Worm (Caenorhabditis elegans) whole organism, L2 larva: ENCODE results near the gene F43E12.1.

Experiments
- ama-1 ChIP-seq: fragments of 150-350 bp; optimal IDR thresholded peaks from 2 replicates; lab custom pipeline; 2018; ENCODE audit warnings: inconsistent platforms
- fos-1 ChIP-seq: fragments of 150-350 bp; optimal IDR thresholded peaks from 2 replicates; lab custom pipeline; 2014; ENCODE audit warnings: missing biosample characterization, missing genetic modification characterization
- lin-13 ChIP-seq: fragments of 150-350 bp; optimal IDR thresholded peaks from 2 replicates; lab custom pipeline; 2014; ENCODE audit warnings: missing biosample characterization, missing genetic modification reagents, missing genetic modification characterization
- lin-39 ChIP-seq: fragments of 150-350 bp; optimal IDR thresholded peaks from 2 replicates; lab custom pipeline; 2014; ENCODE audit warnings: missing biosample characterization, missing genetic modification reagents, missing genetic modification characterization
- lsy-2 ChIP-seq, 2 experiments: fragments of 150-350 bp in 1 of 2; sonication (generic microtip) in 1 of 2; optimal IDR thresholded peaks; 2 replicates each; lab custom pipeline; 2014 to 2017; ENCODE audit warnings: missing biosample characterization in 2 of 2, missing genetic modification characterization in 2 of 2
- nhr-25 ChIP-seq: fragments of 150-350 bp; sonication (generic microtip); optimal IDR thresholded peaks from 3 replicates; lab custom pipeline; 2014; ENCODE audit warnings: missing biosample characterization, missing genetic modification characterization
- nhr-77 ChIP-seq: fragments of 150-350 bp; optimal IDR thresholded peaks from 2 replicates; lab custom pipeline; 2014; ENCODE audit warnings: missing biosample characterization, missing genetic modification characterization
- peb-1 ChIP-seq: fragments of 150-350 bp; optimal IDR thresholded peaks from 2 replicates; lab custom pipeline; 2014; ENCODE audit warnings: missing biosample characterization, missing genetic modification characterization
- sem-4 ChIP-seq: fragments of 150-350 bp; optimal IDR thresholded peaks from 2 replicates; lab custom pipeline; 2014; ENCODE audit warnings: missing biosample characterization, missing genetic modification reagents, missing genetic modification characterization
- skn-1 ChIP-seq: sonication (generic microtip); optimal IDR thresholded peaks from 2 replicates; lab custom pipeline; 2017; ENCODE audit warnings: missing biosample characterization, missing genetic modification characterization
- unc-55 ChIP-seq: fragments of 150-350 bp; sonication (generic microtip); optimal IDR thresholded peaks from 3 replicates; lab custom pipeline; 2014; ENCODE audit warnings: missing biosample characterization, missing genetic modification reagents, missing genetic modification characterization
- ztf-4 ChIP-seq: fragments of 150-350 bp; optimal IDR thresholded peaks from 2 replicates; lab custom pipeline; 2014; ENCODE audit warnings: missing biosample characterization, missing genetic modification characterization

DNA sequence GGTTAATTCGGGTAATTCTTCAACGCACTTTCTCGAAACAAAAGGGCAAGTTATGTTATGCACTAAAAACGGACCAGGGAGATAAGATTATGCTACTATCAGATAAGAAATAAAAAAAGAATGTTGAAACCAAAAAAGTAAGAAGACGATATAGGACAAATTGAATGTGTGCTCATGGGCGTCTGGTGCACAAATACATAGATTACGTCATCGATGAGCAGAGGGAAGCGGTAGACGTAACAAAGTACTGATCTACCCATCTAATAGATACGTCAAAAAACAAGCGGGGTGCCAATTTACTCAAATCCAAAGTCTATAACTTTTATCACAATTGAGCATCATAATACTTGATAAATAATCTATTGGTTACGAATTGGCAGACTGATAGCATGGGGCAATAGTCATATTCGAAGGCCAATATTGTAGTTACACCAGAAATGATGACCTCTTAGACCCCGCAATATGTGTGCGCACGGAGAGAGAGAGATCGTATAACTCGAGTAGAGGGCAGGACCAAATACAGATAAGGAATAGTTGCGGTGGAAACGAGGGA lies 25.4 kb upstream of the F43E12.1 start:
- TF ChIP-seq sem-4: no peak
- TF ChIP-seq ama-1 (lab: Kevin White, UChicago): no peak
- TF ChIP-seq lsy-2 (tag; optimal IDR thresholded peaks at IDR 0.05; lab: Kevin White, UChicago): no peak
- no peak for TF ChIP-seq fos-1 (tag; lab: Kevin White, UChicago)
- no peak for TF ChIP-seq lin-39 (tag; lab: Kevin White, UChicago)
- TF ChIP-seq ztf-4 (tag; lab: Kevin White, UChicago): no peak
- no peak for TF ChIP-seq lin-13 (GFP tag; lab: Kevin White, UChicago)
- no peak for TF ChIP-seq nhr-77 (tag; lab: Kevin White, UChicago)
- no peak for TF ChIP-seq unc-55
- TF ChIP-seq peb-1 (tag; lab: Kevin White, UChicago): no peak
- TF ChIP-seq skn-1 (tag; lab: Kevin White, UChicago): no peak
- TF ChIP-seq nhr-25: no peak
